Worm (Caenorhabditis elegans) whole organism, mixed stage, embryonic: ENCODE data around the gene fdgt-2.

Experiments used
- M03D4.4 ChIP-seq: sonication (generic microtip); optimal IDR thresholded peaks from 2 replicates; lab custom pipeline; 2017; ENCODE audit warnings: mild to moderate bottlenecking, missing genetic modification characterization, missing compliant biosample characterization
- bed-3 ChIP-seq: fragments of 200-800 bp; sonication (Bioruptor generic); optimal IDR thresholded peaks from 3 replicates; lab custom pipeline; 2018; ENCODE audit warnings: mild to moderate bottlenecking, missing genetic modification characterization, moderate library complexity, missing compliant biosample characterization
- blmp-1 ChIP-seq: fragments of 150-350 bp; optimal IDR thresholded peaks from 2 replicates; lab custom pipeline; 2014; ENCODE audit warnings: missing biosample characterization, missing genetic modification characterization
- ceh-39 ChIP-seq: fragments of 150-350 bp; optimal IDR thresholded peaks from 2 replicates; lab custom pipeline; 2014; ENCODE audit warnings: missing biosample characterization, missing genetic modification characterization
- ceh-43 ChIP-seq: fragments of 200-800 bp; sonication (Bioruptor generic); optimal IDR thresholded peaks from 2 replicates; lab custom pipeline; 2018; ENCODE audit warnings: mild to moderate bottlenecking, missing genetic modification characterization, moderate library complexity, missing compliant biosample characterization
- ceh-83 ChIP-seq: fragments of 200-800 bp; sonication (Bioruptor generic); optimal IDR thresholded peaks from 2 replicates; lab custom pipeline; 2018; ENCODE audit warnings: mild to moderate bottlenecking, missing genetic modification characterization, missing compliant biosample characterization
- ces-1 ChIP-seq: fragments of 150-350 bp; optimal IDR thresholded peaks from 2 replicates; lab custom pipeline; 2014; ENCODE audit warnings: missing biosample characterization, missing genetic modification reagents, missing genetic modification characterization
- cnd-1 ChIP-seq: fragments of 200-800 bp; sonication (Bioruptor generic); optimal IDR thresholded peaks from 2 replicates; lab custom pipeline; 2018; ENCODE audit warnings: mild to moderate bottlenecking, missing genetic modification characterization, missing compliant biosample characterization
- drap-1 ChIP-seq: fragments of 200-800 bp; sonication (Bioruptor generic); optimal IDR thresholded peaks from 3 replicates; lab custom pipeline; 2018; ENCODE audit warnings: mild to moderate bottlenecking, missing genetic modification characterization, missing compliant biosample characterization
- elt-1 ChIP-seq: sonication (generic microtip); optimal IDR thresholded peaks from 2 replicates; lab custom pipeline; 2017; ENCODE audit warnings: missing genetic modification characterization, mild to moderate bottlenecking, missing compliant biosample characterization, antibody characterized with exemption, moderate library complexity, borderline replicate concordance; ENCODE audit not compliant: insufficient read depth
- elt-3 ChIP-seq: fragments of 150-350 bp; optimal IDR thresholded peaks from 2 replicates; lab custom pipeline; 2014; ENCODE audit warnings: missing biosample characterization, missing genetic modification characterization
- flh-1 ChIP-seq: fragments of 200-800 bp; sonication (Bioruptor generic); optimal IDR thresholded peaks from 2 replicates; lab custom pipeline; 2018; ENCODE audit warnings: mild to moderate bottlenecking, missing genetic modification characterization, moderate library complexity, missing compliant biosample characterization
- ham-2 ChIP-seq: fragments of 200-800 bp; sonication (Bioruptor generic); optimal IDR thresholded peaks from 2 replicates; lab custom pipeline; 2018; ENCODE audit warnings: mild to moderate bottlenecking, missing genetic modification characterization, missing compliant biosample characterization
- hlh-1 ChIP-seq: fragments of 150-350 bp; optimal IDR thresholded peaks from 2 replicates; lab custom pipeline; 2014; ENCODE audit warnings: missing biosample characterization, missing genetic modification reagents, missing genetic modification characterization
- lin-13 ChIP-seq: fragments of 150-350 bp; optimal IDR thresholded peaks from 2 replicates; lab custom pipeline; 2014; ENCODE audit warnings: missing biosample characterization, missing genetic modification characterization
- lin-32 ChIP-seq: fragments of 200-800 bp; sonication (Bioruptor generic); optimal IDR thresholded peaks from 2 replicates; lab custom pipeline; 2018; ENCODE audit warnings: mild to moderate bottlenecking, missing genetic modification characterization, missing compliant biosample characterization
- lsy-2 ChIP-seq: fragments of 150-350 bp; optimal IDR thresholded peaks from 2 replicates; lab custom pipeline; 2014; ENCODE audit warnings: missing biosample characterization, missing genetic modification characterization
- mab-5 ChIP-seq: fragments of 150-350 bp; optimal IDR thresholded peaks from 2 replicates; lab custom pipeline; 2014; ENCODE audit warnings: missing biosample characterization, missing genetic modification characterization
- mep-1 ChIP-seq: fragments of 150-350 bp; optimal IDR thresholded peaks from 2 replicates; lab custom pipeline; 2017; ENCODE audit warnings: missing biosample characterization, missing genetic modification reagents, missing genetic modification characterization, inconsistent platforms
- mls-2 ChIP-seq: sonication (generic microtip); optimal IDR thresholded peaks from 2 replicates; lab custom pipeline; 2016; ENCODE audit warnings: mild to moderate bottlenecking, missing genetic modification characterization, moderate library complexity, missing compliant biosample characterization
- nhr-12 ChIP-seq: fragments of 150-350 bp; optimal IDR thresholded peaks from 2 replicates; lab custom pipeline; 2014; ENCODE audit warnings: missing biosample characterization, missing genetic modification characterization
- nhr-2 ChIP-seq: fragments of 150-350 bp; optimal IDR thresholded peaks from 2 replicates; lab custom pipeline; 2014; ENCODE audit warnings: missing biosample characterization, missing genetic modification characterization
- nhr-237 ChIP-seq: fragments of 150-350 bp; optimal IDR thresholded peaks from 2 replicates; lab custom pipeline; 2014; ENCODE audit warnings: missing biosample characterization, missing genetic modification characterization
- nhr-28 ChIP-seq: fragments of 150-350 bp; optimal IDR thresholded peaks from 2 replicates; lab custom pipeline; 2014; ENCODE audit warnings: missing biosample characterization, missing genetic modification characterization
- nhr-76 ChIP-seq: sonication (generic microtip); optimal IDR thresholded peaks from 2 replicates; lab custom pipeline; 2017; ENCODE audit warnings: missing biosample characterization, missing genetic modification characterization
- pha-4 ChIP-seq: fragments of 150-350 bp; optimal IDR thresholded peaks from 2 replicates; lab custom pipeline; 2018; ENCODE audit warnings: missing biosample characterization, missing genetic modification reagents, missing genetic modification characterization
- sem-2 ChIP-seq: fragments of 200-800 bp; sonication (Bioruptor generic); optimal IDR thresholded peaks from 2 replicates; lab custom pipeline; 2018; ENCODE audit warnings: mild to moderate bottlenecking, missing genetic modification characterization, missing compliant biosample characterization
- snpc-4 ChIP-seq: fragments of 150-350 bp; optimal IDR thresholded peaks from 2 replicates; lab custom pipeline; 2014; ENCODE audit warnings: missing biosample characterization, missing genetic modification characterization
- sptf-1 ChIP-seq: sonication (generic microtip); optimal IDR thresholded peaks from 2 replicates; lab custom pipeline; 2017; ENCODE audit warnings: mild to moderate bottlenecking, missing genetic modification characterization, moderate library complexity, missing compliant biosample characterization
- tbx-8 ChIP-seq: fragments of 200-800 bp; sonication (Bioruptor generic); optimal IDR thresholded peaks from 2 replicates; lab custom pipeline; 2018; ENCODE audit warnings: mild to moderate bottlenecking, missing genetic modification characterization, moderate library complexity, missing compliant biosample characterization
- unc-120 ChIP-seq: sonication (generic microtip); optimal IDR thresholded peaks from 2 replicates; lab custom pipeline; 2017; ENCODE audit warnings: missing genetic modification characterization, missing compliant biosample characterization; ENCODE audit not compliant: poor library complexity, severe bottlenecking
- unc-39 ChIP-seq: fragments of 150-350 bp; optimal IDR thresholded peaks from 2 replicates; lab custom pipeline; 2014; ENCODE audit warnings: missing biosample characterization, missing genetic modification characterization
- unc-62 ChIP-seq: fragments of 150-350 bp; optimal IDR thresholded peaks from 2 replicates; lab custom pipeline; 2014; ENCODE audit warnings: missing biosample characterization, missing genetic modification reagents, missing genetic modification characterization
- zip-8 ChIP-seq: fragments of 150-350 bp; optimal IDR thresholded peaks from 2 replicates; lab custom pipeline; 2014; ENCODE audit warnings: missing biosample characterization, missing genetic modification characterization
- ztf-11 ChIP-seq: fragments of 150-350 bp; optimal IDR thresholded peaks from 2 replicates; lab custom pipeline; 2014; ENCODE audit warnings: missing biosample characterization, missing genetic modification characterization

Gene fdgt-2

ce11 chrII:8412935-8413334 is 4.5 kb upstream of the fdgt-2 start:
- TF ChIP-seq bed-3 (GFP tag; lab: Kevin White, UChicago) = no peak
- no peak for TF ChIP-seq lin-32
- TF ChIP-seq unc-120 (tag; lab: Kevin White, UChicago) = no peak
- TF ChIP-seq nhr-12 (tag; lab: Kevin White, UChicago) = no peak
- no peak for TF ChIP-seq pha-4 (tag; lab: Kevin White, UChicago)
- TF ChIP-seq sptf-1 (tag; lab: Kevin White, UChicago) = no peak

- TF ChIP-seq cnd-1 (tag; lab: Kevin White, UChicago) (peak; percentile 79), tbx-8 (no peak), zip-8 (tag; lab: Kevin White, UChicago) (peak; percentile 97), elt-1 (tag; lab: Kevin White, UChicago) (peak; percentile 33), mls-2 (tag; lab: Kevin White, UChicago) (no peak), ceh-39 (tag; lab: Kevin White, UChicago) (no peak), nhr-2 (tag; lab: Kevin White, UChicago) (peak; percentile 93)
Measured at ce11 chrII:8415035-8415434, 2.4 kb upstream of the fdgt-2 start.

- TF ChIP-seq nhr-12 (tag; lab: Kevin White, UChicago) (no peak), tbx-8 (no peak), ceh-43 (GFP tag; lab: Kevin White, UChicago) (no peak), nhr-76 (no peak), sem-2 (peak; percentile 13), elt-1 (tag; lab: Kevin White, UChicago) (no peak), pha-4 (tag; lab: Kevin White, UChicago) (no peak), zip-8 (tag; lab: Kevin White, UChicago) (peak; percentile 89), elt-3 (tag; lab: Kevin White, UChicago) (no peak), drap-1 (GFP tag; lab: Kevin White, UChicago) (no peak), mep-1 (tag; lab: Kevin White, UChicago) (no peak), unc-120 (tag; lab: Kevin White, UChicago) (no peak), ceh-39 (tag; lab: Kevin White, UChicago) (no peak), M03D4.4 (tag; lab: Kevin White, UChicago) (no peak), lin-32 (no peak), bed-3 (GFP tag; lab: Kevin White, UChicago) (no peak), lin-13 (tag; lab: Kevin White, UChicago) (no peak), ces-1 (GFP tag; lab: Kevin White, UChicago) (no peak), hlh-1 (no peak), ceh-83 (GFP tag; lab: Kevin White, UChicago) (no peak), nhr-2 (tag; lab: Kevin White, UChicago) (peak; percentile 88), unc-62 (GFP tag; lab: Kevin White, UChicago) (no peak), ham-2 (GFP tag; lab: Kevin White, UChicago) (no peak), snpc-4 (no peak), mls-2 (tag; lab: Kevin White, UChicago) (peak; percentile 20), unc-39 (tag; lab: Kevin White, UChicago) (no peak), lsy-2 (no peak), nhr-237 (tag; lab: Kevin White, UChicago) (no peak), cnd-1 (tag; lab: Kevin White, UChicago) (peak; percentile 17), mab-5 (tag; lab: Kevin White, UChicago) (no peak), flh-1 (no peak), nhr-28 (tag; lab: Kevin White, UChicago) (no peak), sptf-1 (tag; lab: Kevin White, UChicago) (no peak), blmp-1 (no peak), ztf-11 (tag; lab: Kevin White, UChicago) (no peak)
Measured at ce11 chrII:8415462-8416037, 1.9 kb upstream of the fdgt-2 start.

- TF ChIP-seq unc-39 (tag; lab: Kevin White, UChicago) (no peak), lsy-2 (peak; percentile 76)
Measured at ce11 chrII:8419015-8419414, 1.6 kb downstream of the fdgt-2 start.
